Fruit fly (Drosophila melanogaster) whole organism, prepupa: ENCODE results near the gene plx.
A peak's percentile ranks its signal among the peaks of the same experiment; 100 is the strongest.

ENCODE experiments used
- Blimp-1 ChIP-seq: fragments of 200-800 bp; sonication (Bioruptor generic); optimal IDR thresholded peaks from 3 replicates; lab custom pipeline; 2017; ENCODE audit warnings: missing biosample characterization, missing genetic modification characterization, mild to moderate bottlenecking, moderate library complexity, missing genetic modification reagents
- CG10669 ChIP-seq: fragments of 200-800 bp; sonication (Bioruptor generic); optimal IDR thresholded peaks from 3 replicates; lab custom pipeline; 2018; ENCODE audit warnings: missing biosample characterization, mild to moderate bottlenecking, missing genetic modification characterization, moderate library complexity
- CG11294 ChIP-seq: fragments of 200-800 bp; sonication (Bioruptor generic); IDR thresholded peaks from 2 replicates; pipeline ENCODE4 v1.3.6; 2022; ENCODE audit warnings: missing biosample characterization, missing genetic modification characterization
- CG11762 ChIP-seq: fragments of 200-800 bp; sonication (Bioruptor generic); optimal IDR thresholded peaks from 3 replicates; lab custom pipeline; 2016; ENCODE audit warnings: missing biosample characterization, missing genetic modification characterization; ENCODE audit not compliant: insufficient read depth
- CG11902 ChIP-seq: fragments of 200-800 bp; sonication (Bioruptor generic); optimal IDR thresholded peaks from 3 replicates; lab custom pipeline; 2016; ENCODE audit warnings: missing biosample characterization, missing genetic modification characterization
- CG15336 ChIP-seq: fragments of 200-800 bp; sonication (Bioruptor generic); IDR thresholded peaks from 2 replicates; pipeline ENCODE4 v1.3.6; 2022; ENCODE audit warnings: missing biosample characterization, missing genetic modification characterization
- CG31627 ChIP-seq: fragments of 200-800 bp; sonication (Bioruptor generic); optimal IDR thresholded peaks from 3 replicates; lab custom pipeline; 2016; ENCODE audit warnings: missing biosample characterization, missing genetic modification characterization
- CG3919 ChIP-seq: fragments of 200-800 bp; sonication (Bioruptor generic); optimal IDR thresholded peaks from 3 replicates; lab custom pipeline; 2016; ENCODE audit warnings: missing biosample characterization, missing genetic modification characterization
- CG4318 ChIP-seq: fragments of 200-800 bp; sonication (Bioruptor generic); optimal IDR thresholded peaks from 3 replicates; lab custom pipeline; 2017; ENCODE audit warnings: missing biosample characterization, mild to moderate bottlenecking, missing genetic modification characterization
- CG6163 ChIP-seq: fragments of 200-800 bp; sonication (Bioruptor generic); IDR thresholded peaks from 3 replicates; pipeline ENCODE4 v1.3.6; 2022; ENCODE audit warnings: missing biosample characterization, missing genetic modification characterization
- CG6792 ChIP-seq: fragments of 200-800 bp; sonication (Bioruptor generic); optimal IDR thresholded peaks from 3 replicates; lab custom pipeline; 2016; ENCODE audit warnings: missing biosample characterization, missing genetic modification characterization
- CG6808 ChIP-seq: fragments of 200-800 bp; sonication (Bioruptor generic); optimal IDR thresholded peaks from 3 replicates; lab custom pipeline; 2017; ENCODE audit warnings: missing biosample characterization, missing genetic modification characterization, mild to moderate bottlenecking, moderate library complexity, missing genetic modification reagents
- CG6854 ChIP-seq: fragments of 200-800 bp; sonication (Bioruptor generic); optimal IDR thresholded peaks from 2 replicates; lab custom pipeline; 2017; ENCODE audit warnings: missing biosample characterization, mild to moderate bottlenecking, missing genetic modification characterization
- CG7368 ChIP-seq: fragments of 200-800 bp; sonication (Bioruptor generic); optimal IDR thresholded peaks from 3 replicates; lab custom pipeline; 2016; ENCODE audit warnings: missing biosample characterization, missing genetic modification characterization
- CG8119 ChIP-seq: fragments of 200-800 bp; sonication (Bioruptor generic); IDR thresholded peaks from 3 replicates; pipeline ENCODE4 v1.3.6; 2022; ENCODE audit warnings: missing biosample characterization, missing genetic modification characterization
- CG8319 ChIP-seq: fragments of 200-800 bp; sonication (Bioruptor generic); optimal IDR thresholded peaks from 3 replicates; lab custom pipeline; 2016; ENCODE audit warnings: missing biosample characterization, missing genetic modification characterization
- CG8632 ChIP-seq: fragments of 200-800 bp; sonication (Bioruptor generic); optimal IDR thresholded peaks from 3 replicates; lab custom pipeline; 2016; ENCODE audit warnings: missing biosample characterization, missing genetic modification characterization
- CG9139 ChIP-seq: fragments of 200-800 bp; sonication (Bioruptor generic); optimal IDR thresholded peaks from 3 replicates; lab custom pipeline; 2017; ENCODE audit warnings: missing biosample characterization, mild to moderate bottlenecking, missing genetic modification characterization
- Eip75B ChIP-seq: fragments of 200-800 bp; sonication (Bioruptor generic); optimal IDR thresholded peaks from 3 replicates; lab custom pipeline; 2016; ENCODE audit warnings: missing biosample characterization, missing genetic modification characterization
- Eip78C ChIP-seq: fragments of 200-800 bp; sonication (Bioruptor generic); peaks from one replicate; lab custom pipeline; 2016; ENCODE audit warnings: missing biosample characterization, missing genetic modification characterization
- Eip93F ChIP-seq: fragments of 200-800 bp; sonication (Bioruptor generic); optimal IDR thresholded peaks from 2 replicates; lab custom pipeline; 2016; ENCODE audit warnings: missing biosample characterization, mild to moderate bottlenecking, missing genetic modification characterization
- Ets21C ChIP-seq: fragments of 200-800 bp; sonication (Bioruptor generic); optimal IDR thresholded peaks from 3 replicates; lab custom pipeline; 2016; ENCODE audit warnings: missing biosample characterization, missing genetic modification characterization
- Hr38 ChIP-seq: sonication (Bioruptor generic); optimal IDR thresholded peaks from 2 replicates; lab custom pipeline; 2016; ENCODE audit warnings: missing biosample characterization, missing genetic modification characterization
- Hr39 ChIP-seq: fragments of 200-800 bp; sonication (Bioruptor generic); optimal IDR thresholded peaks from 2 replicates; lab custom pipeline; 2016; ENCODE audit warnings: missing biosample characterization, missing genetic modification characterization
- Hr4 ChIP-seq: fragments of 200-800 bp; sonication (Bioruptor generic); optimal IDR thresholded peaks from 3 replicates; lab custom pipeline; 2016; ENCODE audit warnings: missing biosample characterization, missing genetic modification characterization
- Met ChIP-seq: fragments of 200-800 bp; sonication (Bioruptor generic); optimal IDR thresholded peaks from 3 replicates; lab custom pipeline; 2016; ENCODE audit warnings: missing biosample characterization, missing genetic modification characterization
- Smox ChIP-seq: fragments of 200-800 bp; sonication (Bioruptor generic); optimal IDR thresholded peaks from 3 replicates; lab custom pipeline; 2016; ENCODE audit warnings: missing biosample characterization, missing genetic modification characterization
- Sox14 ChIP-seq: fragments of 200-800 bp; sonication (Bioruptor generic); optimal IDR thresholded peaks from 3 replicates; lab custom pipeline; 2016; ENCODE audit warnings: missing biosample characterization, missing genetic modification characterization
- Sox15 ChIP-seq: fragments of 200-800 bp; sonication (Bioruptor generic); optimal IDR thresholded peaks from 3 replicates; lab custom pipeline; 2016; ENCODE audit warnings: missing biosample characterization, missing genetic modification characterization
- achi ChIP-seq: fragments of 200-800 bp; sonication (Bioruptor generic); optimal IDR thresholded peaks from 3 replicates; lab custom pipeline; 2016; ENCODE audit warnings: missing biosample characterization, missing genetic modification characterization
- cyc ChIP-seq: fragments of 200-800 bp; sonication (Bioruptor generic); optimal IDR thresholded peaks from 3 replicates; lab custom pipeline; 2016; ENCODE audit warnings: missing biosample characterization, missing genetic modification characterization
- dac ChIP-seq: fragments of 200-800 bp; sonication (Bioruptor generic); optimal IDR thresholded peaks from 2 replicates; lab custom pipeline; 2017; ENCODE audit warnings: missing biosample characterization, mild to moderate bottlenecking, missing genetic modification characterization
- dsx ChIP-seq: fragments of 200-800 bp; optimal IDR thresholded peaks from 3 replicates; lab custom pipeline; 2019; ENCODE audit warnings: missing biosample characterization, mild to moderate bottlenecking, missing genetic modification characterization, moderate library complexity; ENCODE audit not compliant: poor library complexity, severe bottlenecking
- esn ChIP-seq: fragments of 200-800 bp; sonication (Bioruptor generic); optimal IDR thresholded peaks from 2 replicates; lab custom pipeline; 2016; ENCODE audit warnings: missing biosample characterization, mild to moderate bottlenecking, missing genetic modification characterization, moderate library complexity
- fd59A ChIP-seq: fragments of 200-800 bp; sonication (Bioruptor generic); optimal IDR thresholded peaks from 2 replicates; lab custom pipeline; 2017; ENCODE audit warnings: missing biosample characterization, mild to moderate bottlenecking, missing genetic modification characterization, missing genetic modification reagents
- fd85E ChIP-seq: fragments of 200-800 bp; sonication (Bioruptor generic); optimal IDR thresholded peaks from 3 replicates; lab custom pipeline; 2016; ENCODE audit warnings: missing biosample characterization, missing genetic modification characterization
- lz ChIP-seq: fragments of 200-800 bp; sonication (Bioruptor generic); optimal IDR thresholded peaks from 3 replicates; lab custom pipeline; 2016; ENCODE audit warnings: missing biosample characterization, missing genetic modification characterization
- net ChIP-seq: fragments of 200-800 bp; sonication (Bioruptor generic); optimal IDR thresholded peaks from 3 replicates; lab custom pipeline; 2016; ENCODE audit warnings: missing biosample characterization, missing genetic modification characterization
- pdm3 ChIP-seq: fragments of 200-800 bp; sonication (Bioruptor generic); optimal IDR thresholded peaks from 3 replicates; lab custom pipeline; 2016; ENCODE audit warnings: missing biosample characterization, missing genetic modification characterization
- salr ChIP-seq, 2 experiments: fragments of 200-800 bp; sonication (Bioruptor generic); optimal IDR thresholded peaks; 3 replicates each; lab custom pipeline; 2016 to 2018; ENCODE audit warnings: missing biosample characterization in 2 of 2, missing genetic modification characterization in 2 of 2, mild to moderate bottlenecking in 1 of 2
- ss ChIP-seq, 2 experiments: fragments of 200-800 bp; sonication (Bioruptor generic); optimal IDR thresholded peaks; 2 replicates in 1 of 2; 3 replicates in 1 of 2; lab custom pipeline; 2017 to 2018; ENCODE audit warnings: mild to moderate bottlenecking in 2 of 2, missing biosample characterization in 2 of 2, missing genetic modification characterization in 2 of 2, moderate library complexity in 1 of 2
- topi ChIP-seq: fragments of 200-800 bp; sonication (Bioruptor generic); optimal IDR thresholded peaks from 3 replicates; lab custom pipeline; 2016; ENCODE audit warnings: missing biosample characterization, missing genetic modification characterization
- vri ChIP-seq: fragments of 200-800 bp; sonication (Bioruptor generic); optimal IDR thresholded peaks from 3 replicates; lab custom pipeline; 2016; ENCODE audit warnings: missing biosample characterization, mild to moderate bottlenecking, missing genetic modification characterization

Gene plx

dm6 chr3R:5682921-5683748 is 2.5 kb upstream of the plx start (continued):
- TF ChIP-seq CG11902 (GFP tag; lab: Kevin White, UChicago) = no peak
- TF ChIP-seq lz = peak; percentile 34
- no peak for TF ChIP-seq CG10669
- no peak for TF ChIP-seq CG6792 (GFP tag; lab: Kevin White, UChicago)
- peak in 1 of 2 experiments; percentile 74 for TF ChIP-seq salr (GFP tag; optimal IDR thresholded peaks at IDR 0.05; lab: Kevin White, UChicago)
- TF ChIP-seq CG15336 (GFP tag; lab: Robert Waterston, UW) = peak; percentile 93
- TF ChIP-seq fd85E (GFP tag; lab: Kevin White, UChicago) = no peak
- TF ChIP-seq Eip78C (GFP tag; lab: Kevin White, UChicago) = peak; percentile 92
- peak; percentile 70 for TF ChIP-seq achi (GFP tag; lab: Kevin White, UChicago)
- TF ChIP-seq CG6808 (GFP tag; lab: Kevin White, UChicago) = no peak
- TF ChIP-seq Hr38 (GFP tag; lab: Kevin White, UChicago) = no peak
- peak; percentile 86 for TF ChIP-seq CG4318 (GFP tag; lab: Kevin White, UChicago)
- TF ChIP-seq Met = no peak
- TF ChIP-seq CG8632 = no peak
- TF ChIP-seq CG8319 = no peak
- TF ChIP-seq Sox14 (GFP tag; lab: Kevin White, UChicago) = peak; percentile 67
- no peak for TF ChIP-seq Smox (GFP tag; lab: Kevin White, UChicago)
- peak; percentile 75 for TF ChIP-seq CG3919 (GFP tag; lab: Kevin White, UChicago)
- no peak for TF ChIP-seq topi (GFP tag; lab: Kevin White, UChicago)
- peak; percentile 78 for TF ChIP-seq dac (GFP tag; lab: Kevin White, UChicago)
- peak; percentile 38 for TF ChIP-seq CG7368
- peak; percentile 64 for TF ChIP-seq pdm3 (GFP tag; lab: Kevin White, UChicago)
- peak; percentile 91 for TF ChIP-seq CG8119 (GFP tag; lab: Robert Waterston, UW)
- TF ChIP-seq CG11294 (GFP tag; lab: Robert Waterston, UW) = peak; percentile 44; the same call in 1 of the 2 replicates
- TF ChIP-seq CG31627 = peak; percentile 7
- TF ChIP-seq dsx (GFP tag; lab: Kevin White, UChicago) = no peak
- TF ChIP-seq CG6854 (GFP tag; lab: Kevin White, UChicago) = no peak
- no peak for TF ChIP-seq Hr39 (GFP tag; lab: Kevin White, UChicago)
- peak; percentile 53 for TF ChIP-seq Eip75B
- TF ChIP-seq Sox15 (GFP tag; lab: Kevin White, UChicago) = no peak
- TF ChIP-seq CG6163 (GFP tag; lab: Robert Waterston, UW) = peak; percentile 75
- TF ChIP-seq cyc (GFP tag; lab: Kevin White, UChicago) = no peak

- TF ChIP-seq vri (GFP tag; lab: Kevin White, UChicago) = no peak
- TF ChIP-seq ss (GFP tag; optimal IDR thresholded peaks at IDR 0.05; lab: Kevin White, UChicago) = peak in 1 of 2 experiments; percentile 12
- TF ChIP-seq dac (GFP tag; lab: Kevin White, UChicago) = no peak
- peak; percentile 60 for TF ChIP-seq Eip78C (GFP tag; lab: Kevin White, UChicago)
- no peak for TF ChIP-seq Ets21C
Observed at dm6 chr3R:5684550-5685118, 1.0 kb upstream of the plx start.

DNA sequence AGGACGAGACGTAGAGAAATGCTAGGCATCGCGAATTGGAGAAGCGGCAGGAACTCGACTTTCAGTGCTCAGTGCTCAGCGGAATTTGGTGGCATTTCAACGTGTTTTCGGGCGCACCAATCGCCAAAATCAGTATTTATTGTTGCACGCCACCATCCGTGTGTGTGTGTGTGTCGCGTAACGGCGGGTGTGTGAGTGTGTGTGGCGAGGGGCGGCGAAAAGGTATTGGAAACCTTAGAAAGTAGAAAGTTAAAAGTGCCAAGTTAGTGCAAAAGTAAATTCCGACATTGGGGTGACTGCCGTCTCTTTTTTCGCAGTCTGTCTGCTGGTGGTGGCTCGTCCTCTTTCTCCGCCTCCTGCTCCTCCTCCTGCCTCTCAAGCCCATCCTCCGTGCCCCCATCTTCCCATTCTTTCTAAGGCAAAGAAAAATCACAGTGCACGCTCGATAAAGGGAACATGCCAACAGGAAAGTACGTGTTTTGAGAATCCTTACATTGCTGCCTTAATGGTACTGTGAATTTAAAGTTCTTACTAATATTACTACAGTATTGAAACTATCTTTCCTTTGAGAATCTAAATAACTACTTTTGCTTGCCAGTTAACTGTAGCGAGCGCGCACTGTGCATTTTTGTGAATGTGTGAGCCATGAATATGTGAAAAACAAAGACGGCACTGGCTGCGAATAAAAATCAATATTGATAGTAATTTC is 548 bp downstream of the plx start:
- TF ChIP-seq CG11294 (GFP tag; lab: Robert Waterston, UW) (no peak), CG4318 (GFP tag; lab: Kevin White, UChicago) (peak; percentile 19), CG9139 (GFP tag; lab: Kevin White, UChicago) (peak; percentile 23), esn (peak; percentile 61), Eip75B (peak; percentile 43), fd59A (GFP tag; lab: Kevin White, UChicago) (peak; percentile 16), CG6854 (GFP tag; lab: Kevin White, UChicago) (no peak), vri (GFP tag; lab: Kevin White, UChicago) (peak; percentile 12), Blimp-1 (no peak), dsx (GFP tag; lab: Kevin White, UChicago) (peak; percentile 42), CG15336 (GFP tag; lab: Robert Waterston, UW) (peak; percentile 31; the same call in 1 of the 2 replicates), Eip78C (GFP tag; lab: Kevin White, UChicago) (peak; percentile 77), CG8632 (peak; percentile 2), CG11762 (GFP tag; lab: Kevin White, UChicago) (no peak), Hr4 (GFP tag; lab: Kevin White, UChicago) (peak; percentile 57), salr (GFP tag; optimal IDR thresholded peaks at IDR 0.05; lab: Kevin White, UChicago) (no peak), Ets21C (peak; percentile 9), Smox (GFP tag; lab: Kevin White, UChicago) (peak; percentile 52), net (GFP tag; lab: Kevin White, UChicago) (no peak), Eip93F (GFP tag; lab: Kevin White, UChicago) (no peak)
